Worm (Caenorhabditis elegans) whole organism, late embryonic: ENCODE measurements around the gene fat-6.

Experiments used
- C08G9.2 ChIP-seq: sonication (generic microtip); optimal IDR thresholded peaks from 2 replicates; lab custom pipeline; 2016; ENCODE audit warnings: mild to moderate bottlenecking, missing genetic modification characterization, moderate library complexity, missing compliant biosample characterization
- K02D7.2 ChIP-seq: sonication (generic microtip); optimal IDR thresholded peaks from 2 replicates; lab custom pipeline; 2017; ENCODE audit warnings: mild to moderate bottlenecking, missing genetic modification characterization, missing compliant biosample characterization
- K09A11.1 ChIP-seq: sonication (generic microtip); optimal IDR thresholded peaks from 2 replicates; lab custom pipeline; 2017; ENCODE audit warnings: antibody characterized with exemption, mild to moderate bottlenecking, missing genetic modification characterization, missing compliant biosample characterization; ENCODE audit not compliant: insufficient read depth
- Y22D7AL.16 ChIP-seq: sonication (generic microtip); optimal IDR thresholded peaks from 2 replicates; lab custom pipeline; 2016; ENCODE audit warnings: missing genetic modification characterization, missing compliant biosample characterization
- ahr-1 ChIP-seq: sonication (generic microtip); optimal IDR thresholded peaks from 2 replicates; lab custom pipeline; 2016; ENCODE audit warnings: missing genetic modification characterization, missing compliant biosample characterization
- ama-1 ChIP-seq: fragments of 150-350 bp; optimal IDR thresholded peaks from 2 replicates; lab custom pipeline; 2014
- ceh-14 ChIP-seq: sonication (generic microtip); optimal IDR thresholded peaks from 2 replicates; lab custom pipeline; 2016; ENCODE audit warnings: missing genotype, missing genetic modification characterization, missing compliant biosample characterization
- ceh-18 ChIP-seq: sonication (generic microtip); optimal IDR thresholded peaks from 2 replicates; lab custom pipeline; 2016; ENCODE audit warnings: missing genetic modification characterization, missing compliant biosample characterization
- ceh-2 ChIP-seq: sonication (generic microtip); optimal IDR thresholded peaks from 2 replicates; lab custom pipeline; 2016; ENCODE audit warnings: missing genotype, missing genetic modification characterization, missing compliant biosample characterization
- ceh-22 ChIP-seq: sonication (generic microtip); optimal IDR thresholded peaks from 2 replicates; lab custom pipeline; 2017; ENCODE audit warnings: missing biosample characterization, missing genetic modification characterization
- ceh-34 ChIP-seq: sonication (generic microtip); optimal IDR thresholded peaks from 2 replicates; lab custom pipeline; 2016; ENCODE audit warnings: mild to moderate bottlenecking, missing genetic modification characterization, missing compliant biosample characterization
- ceh-48 ChIP-seq: sonication (generic microtip); optimal IDR thresholded peaks from 2 replicates; lab custom pipeline; 2016; ENCODE audit warnings: missing genetic modification characterization, inconsistent platforms, missing compliant biosample characterization
- ceh-6 ChIP-seq: fragments of 200-800 bp; sonication (Bioruptor generic); optimal IDR thresholded peaks from 2 replicates; lab custom pipeline; 2018; ENCODE audit warnings: mild to moderate bottlenecking, missing genetic modification characterization, missing compliant biosample characterization
- ceh-9 ChIP-seq: sonication (generic microtip); optimal IDR thresholded peaks from 2 replicates; lab custom pipeline; 2016; ENCODE audit warnings: mild to moderate bottlenecking, missing genetic modification characterization, inconsistent platforms, missing compliant biosample characterization
- che-1 ChIP-seq: sonication (generic microtip); optimal IDR thresholded peaks from 2 replicates; lab custom pipeline; 2016; ENCODE audit warnings: mild to moderate bottlenecking, missing genetic modification characterization, missing compliant biosample characterization
- dmd-4 ChIP-seq: sonication (generic microtip); optimal IDR thresholded peaks from 2 replicates; lab custom pipeline; 2016; ENCODE audit warnings: borderline replicate concordance, missing genetic modification characterization, missing compliant biosample characterization
- elt-2 ChIP-seq: sonication (generic microtip); optimal IDR thresholded peaks from 2 replicates; lab custom pipeline; 2016; ENCODE audit warnings: missing genetic modification reagents, missing genetic modification characterization, missing compliant biosample characterization
- ets-4 ChIP-seq: sonication (generic microtip); optimal IDR thresholded peaks from 2 replicates; lab custom pipeline; 2016; ENCODE audit warnings: missing genetic modification characterization, missing compliant biosample characterization
- fax-1 ChIP-seq: sonication (generic microtip); optimal IDR thresholded peaks from 2 replicates; lab custom pipeline; 2016; ENCODE audit warnings: missing genotype, missing genetic modification characterization, missing compliant biosample characterization
- gmeb-2 ChIP-seq: sonication (generic microtip); optimal IDR thresholded peaks from 2 replicates; lab custom pipeline; 2016; ENCODE audit warnings: missing genetic modification characterization, inconsistent platforms, missing compliant biosample characterization
- hlh-13 ChIP-seq: fragments of 200-800 bp; sonication (Bioruptor generic); optimal IDR thresholded peaks from 2 replicates; lab custom pipeline; 2018; ENCODE audit warnings: mild to moderate bottlenecking, missing genetic modification characterization, missing compliant biosample characterization
- hlh-30 ChIP-seq: sonication (generic microtip); optimal IDR thresholded peaks from 2 replicates; lab custom pipeline; 2017; ENCODE audit warnings: antibody characterized with exemption, missing genetic modification characterization, missing compliant biosample characterization; ENCODE audit not compliant: insufficient read depth
- lim-6 ChIP-seq: sonication (generic microtip); optimal IDR thresholded peaks from 2 replicates; lab custom pipeline; 2016; ENCODE audit warnings: missing genetic modification characterization, missing compliant biosample characterization
- lin-11 ChIP-seq: fragments of 200-800 bp; sonication (Bioruptor generic); optimal IDR thresholded peaks from 2 replicates; lab custom pipeline; 2018; ENCODE audit warnings: mild to moderate bottlenecking, missing genetic modification characterization, missing compliant biosample characterization
- madf-2 ChIP-seq: sonication (generic microtip); optimal IDR thresholded peaks from 2 replicates; lab custom pipeline; 2017; ENCODE audit warnings: missing genetic modification characterization, missing compliant biosample characterization
- mec-3 ChIP-seq: sonication (generic microtip); optimal IDR thresholded peaks from 2 replicates; lab custom pipeline; 2016; ENCODE audit warnings: borderline replicate concordance, missing genetic modification characterization, missing compliant biosample characterization
- nfya-1 ChIP-seq: sonication (generic microtip); optimal IDR thresholded peaks from 2 replicates; lab custom pipeline; 2017; ENCODE audit warnings: missing genetic modification characterization, mild to moderate bottlenecking, missing compliant biosample characterization, antibody characterized with exemption, moderate library complexity
- nhr-11 ChIP-seq: fragments of 150-350 bp; optimal IDR thresholded peaks from 2 replicates; lab custom pipeline; 2014; ENCODE audit warnings: missing biosample characterization, missing genetic modification characterization
- nhr-232 ChIP-seq: sonication (generic microtip); optimal IDR thresholded peaks from 2 replicates; lab custom pipeline; 2016; ENCODE audit warnings: missing genetic modification characterization, missing compliant biosample characterization
- pat-9 ChIP-seq: fragments of 200-800 bp; sonication (Bioruptor generic); optimal IDR thresholded peaks from 2 replicates; lab custom pipeline; 2018; ENCODE audit warnings: mild to moderate bottlenecking, missing genetic modification characterization, moderate library complexity, missing compliant biosample characterization
- pax-1 ChIP-seq: fragments of 150-350 bp; optimal IDR thresholded peaks from 2 replicates; lab custom pipeline; 2014; ENCODE audit warnings: missing biosample characterization, missing genetic modification characterization
- pha-2 ChIP-seq: sonication (generic microtip); optimal IDR thresholded peaks from 2 replicates; lab custom pipeline; 2017; ENCODE audit warnings: mild to moderate bottlenecking, missing genetic modification characterization, missing compliant biosample characterization
- pha-4 ChIP-seq: fragments of 150-350 bp; optimal IDR thresholded peaks from 2 replicates; lab custom pipeline; 2018; ENCODE audit warnings: missing biosample characterization, missing genetic modification reagents, missing genetic modification characterization
- pqm-1 ChIP-seq: sonication (generic microtip); optimal IDR thresholded peaks from 2 replicates; lab custom pipeline; 2016; ENCODE audit warnings: missing genetic modification characterization, missing compliant biosample characterization
- ref-2 ChIP-seq: sonication (generic microtip); optimal IDR thresholded peaks from 2 replicates; lab custom pipeline; 2016; ENCODE audit warnings: missing genetic modification characterization, missing compliant biosample characterization
- rnt-1 ChIP-seq: sonication (generic microtip); optimal IDR thresholded peaks from 2 replicates; lab custom pipeline; 2016; ENCODE audit warnings: missing genetic modification characterization, missing compliant biosample characterization
- sox-4 ChIP-seq: sonication (generic microtip); optimal IDR thresholded peaks from 2 replicates; lab custom pipeline; 2017; ENCODE audit warnings: mild to moderate bottlenecking, missing genetic modification characterization, inconsistent platforms, missing compliant biosample characterization
- tbx-7 ChIP-seq: sonication (generic microtip); optimal IDR thresholded peaks from 2 replicates; lab custom pipeline; 2016; ENCODE audit warnings: missing genotype, missing genetic modification characterization, missing compliant biosample characterization
- ttx-3 ChIP-seq: sonication (generic microtip); optimal IDR thresholded peaks from 2 replicates; lab custom pipeline; 2016; ENCODE audit warnings: missing genetic modification reagents, missing genetic modification characterization, missing compliant biosample characterization
- unc-42 ChIP-seq: sonication (generic microtip); optimal IDR thresholded peaks from 2 replicates; lab custom pipeline; 2016; ENCODE audit warnings: missing genotype, missing genetic modification characterization, missing compliant biosample characterization
- zip-5 ChIP-seq: sonication (generic microtip); optimal IDR thresholded peaks from 2 replicates; lab custom pipeline; 2016; ENCODE audit warnings: missing genetic modification characterization, missing compliant biosample characterization
- ztf-16 ChIP-seq: sonication (generic microtip); optimal IDR thresholded peaks from 2 replicates; lab custom pipeline; 2017; ENCODE audit warnings: missing genetic modification characterization, missing compliant biosample characterization

Gene fat-6

ce11 chrIV:11915768-11916453, 424 bp upstream of the fat-6 start, which contains the start of gene ZK822.9:
ZK822.9 (plus strand) TSS chrIV:11915947.
- TF ChIP-seq ceh-48 (tag; lab: Kevin White, UChicago) (no peak), hlh-13 (GFP tag; lab: Kevin White, UChicago) (no peak), ref-2 (tag; lab: Kevin White, UChicago) (no peak), nhr-232 (no peak), rnt-1 (tag; lab: Kevin White, UChicago) (no peak), hlh-30 (tag; lab: Kevin White, UChicago) (peak; percentile 35)
- TF ChIP-seq, all 69 proteins: peak for 1

DNA sequence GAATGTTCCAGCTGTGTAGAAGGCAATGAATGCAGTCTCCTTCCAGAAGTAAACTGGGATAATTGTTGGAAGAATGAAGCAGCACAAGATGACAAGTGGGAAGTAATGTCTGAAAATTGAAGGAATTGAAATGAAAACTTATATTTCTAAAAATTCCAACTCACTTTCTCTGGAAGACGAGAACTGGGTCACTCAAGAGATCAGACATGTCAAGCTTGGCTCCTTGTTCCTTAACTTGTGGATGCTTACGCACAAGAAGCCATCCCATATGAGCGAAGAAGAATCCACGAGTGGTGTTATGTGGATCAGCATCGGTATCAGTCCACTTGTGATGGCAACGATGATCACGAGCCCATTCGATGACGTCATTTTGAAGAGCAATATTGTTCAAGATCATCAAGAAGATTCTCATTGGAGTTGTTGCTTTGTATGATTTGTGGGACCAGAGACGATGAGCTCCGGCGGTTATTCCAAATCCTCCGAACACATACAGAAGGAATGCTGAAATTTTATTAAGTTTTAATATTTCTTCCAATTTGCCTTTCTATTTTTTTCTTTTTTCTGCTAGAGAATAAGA, 1.1 kb downstream of the fat-6 start:
- no peak for TF ChIP-seq ztf-16 (tag; lab: Kevin White, UChicago)
- TF ChIP-seq ceh-6 (GFP tag; lab: Kevin White, UChicago) = no peak
- TF ChIP-seq gmeb-2 (tag; lab: Kevin White, UChicago) = no peak
- TF ChIP-seq nhr-11 (tag; lab: Kevin White, UChicago) = no peak
- no peak for TF ChIP-seq ama-1 (lab: Kevin White, UChicago)
- no peak for TF ChIP-seq ceh-18 (tag; lab: Kevin White, UChicago)
- no peak for TF ChIP-seq elt-2 (tag; lab: Kevin White, UChicago)
- TF ChIP-seq pat-9 = no peak
- no peak for TF ChIP-seq nfya-1 (tag; lab: Kevin White, UChicago)
- TF ChIP-seq pha-4 (tag; lab: Kevin White, UChicago) = no peak
- no peak for TF ChIP-seq hlh-13 (GFP tag; lab: Kevin White, UChicago)
- no peak for TF ChIP-seq mec-3 (tag; lab: Kevin White, UChicago)
- TF ChIP-seq ahr-1 (tag; lab: Kevin White, UChicago) = no peak

DNA sequence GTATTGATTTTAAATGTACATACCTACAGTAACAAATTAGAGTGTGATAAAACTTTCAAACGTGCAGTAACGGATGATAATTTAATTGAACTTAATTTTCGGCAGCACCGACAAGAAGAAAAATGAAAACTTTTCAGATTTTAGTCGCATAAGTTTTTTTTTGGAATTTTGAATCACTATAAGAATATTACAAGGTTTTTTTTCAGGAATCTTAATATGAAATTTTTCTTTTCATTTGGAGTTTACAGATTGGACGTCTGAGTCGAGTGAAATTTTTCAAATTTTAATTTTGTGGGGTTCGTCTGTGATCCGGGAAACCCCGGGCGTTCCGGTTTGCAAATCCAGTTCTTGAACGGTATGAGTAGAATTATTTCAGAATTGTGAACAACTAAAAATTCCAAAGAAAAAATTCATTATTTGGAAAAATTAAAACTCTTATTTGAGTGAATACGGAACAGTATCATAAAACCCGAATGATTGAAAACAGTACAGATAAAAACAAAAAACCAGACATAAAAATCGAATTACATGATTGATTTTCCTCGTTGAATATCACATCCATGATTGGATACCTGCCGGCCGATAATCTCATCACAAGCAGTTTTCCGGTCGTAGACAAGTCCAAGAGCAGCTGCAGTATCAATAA, 2.1 kb downstream of the fat-6 start:
- TF ChIP-seq elt-2 (tag; lab: Kevin White, UChicago) (no peak), ceh-22 (no peak), pqm-1 (tag; lab: Kevin White, UChicago) (no peak), nhr-11 (tag; lab: Kevin White, UChicago) (no peak), unc-42 (tag; lab: Kevin White, UChicago) (no peak), ttx-3 (tag; lab: Kevin White, UChicago) (no peak), K09A11.1 (tag; lab: Kevin White, UChicago) (no peak), nfya-1 (tag; lab: Kevin White, UChicago) (no peak), Y22D7AL.16 (tag; lab: Kevin White, UChicago) (no peak), lim-6 (tag; lab: Kevin White, UChicago) (no peak), ceh-9 (tag; lab: Kevin White, UChicago) (no peak), madf-2 (tag; lab: Kevin White, UChicago) (no peak), pha-4 (tag; lab: Kevin White, UChicago) (no peak), zip-5 (no peak), ceh-2 (tag; lab: Kevin White, UChicago) (no peak), ceh-14 (tag; lab: Kevin White, UChicago) (no peak), che-1 (tag; lab: Kevin White, UChicago) (no peak), ahr-1 (tag; lab: Kevin White, UChicago) (no peak), pha-2 (tag; lab: Kevin White, UChicago) (no peak)

- TF ChIP-seq nhr-11 (tag; lab: Kevin White, UChicago) (no peak), tbx-7 (no peak), fax-1 (tag; lab: Kevin White, UChicago) (no peak), pha-2 (tag; lab: Kevin White, UChicago) (no peak), ets-4 (tag; lab: Kevin White, UChicago) (no peak), pqm-1 (tag; lab: Kevin White, UChicago) (no peak), dmd-4 (tag; lab: Kevin White, UChicago) (no peak), pax-1 (tag; lab: Kevin White, UChicago) (no peak), ahr-1 (tag; lab: Kevin White, UChicago) (no peak), ttx-3 (tag; lab: Kevin White, UChicago) (no peak), ceh-2 (tag; lab: Kevin White, UChicago) (no peak), ama-1 (lab: Kevin White, UChicago) (no peak), sox-4 (tag; lab: Kevin White, UChicago) (no peak), C08G9.2 (tag; lab: Kevin White, UChicago) (no peak), K02D7.2 (no peak), lin-11 (tag; lab: Kevin White, UChicago) (no peak), ceh-34 (tag; lab: Kevin White, UChicago) (no peak)
These were observed 3.8 kb downstream of the fat-6 start, which contains the start of gene VZK822L.2 for ce11 chrIV:11911723-11912122. VZK822L.2 (plus strand) TSS chrIV:11912023.
